Fruit fly (Drosophila melanogaster) whole organism, embryonic: ENCODE measurements around the gene CG33796.

Source experiments
- CG1529 ChIP-seq: fragments of 200-800 bp; sonication (Bioruptor generic); optimal IDR thresholded peaks from 3 replicates; lab custom pipeline; 2018; ENCODE audit warnings: missing biosample characterization, missing genetic modification characterization
- CG7987 ChIP-seq: fragments of 200-800 bp; sonication (Bioruptor generic); optimal IDR thresholded peaks from 2 replicates; lab custom pipeline; 2018; ENCODE audit warnings: missing biosample characterization, mild to moderate bottlenecking, missing genetic modification characterization, moderate library complexity
- Pdp1 ChIP-seq, 2 experiments: fragments of 200-800 bp; sonication (Bioruptor generic); optimal IDR thresholded peaks; 3 replicates each; lab custom pipeline; 2016; ENCODE audit warnings: missing biosample characterization in 2 of 2, missing genetic modification characterization in 2 of 2, mild to moderate bottlenecking in 1 of 2, moderate library complexity in 1 of 2
- ro ChIP-seq: fragments of 200-800 bp; sonication (Bioruptor generic); IDR thresholded peaks from 2 replicates; pipeline ENCODE4 v1.3.6; 2022; ENCODE audit warnings: missing biosample characterization, missing genetic modification characterization
- schlank ChIP-seq: fragments of 200-800 bp; sonication (Bioruptor generic); optimal IDR thresholded peaks from 2 replicates; lab custom pipeline; 2018; ENCODE audit warnings: missing biosample characterization, mild to moderate bottlenecking, missing genetic modification characterization
- unpg ChIP-seq: fragments of 200-800 bp; sonication (Bioruptor generic); optimal IDR thresholded peaks from 3 replicates; lab custom pipeline; 2018; ENCODE audit warnings: missing biosample characterization, mild to moderate bottlenecking, missing genetic modification characterization, moderate library complexity

- TF ChIP-seq unpg (GFP tag; lab: Kevin White, UChicago), result peak; percentile 19
- no peak for TF ChIP-seq CG1529 (GFP tag; lab: Kevin White, UChicago)
- no peak for TF ChIP-seq Pdp1 (GFP tag; optimal IDR thresholded peaks at IDR 0.05; lab: Kevin White, UChicago)
- no peak for TF ChIP-seq schlank (tag; lab: Kevin White, UChicago)
- no peak for TF ChIP-seq CG7987
- TF ChIP-seq ro (GFP tag; lab: Robert Waterston, UW), result no peak
Observed at dm6 chr3L:16211156-16211935, 41.4 kb upstream of the CG33796 start.
